Worm (Caenorhabditis elegans) whole organism, L2 larva: Measurements from ENCODE around the gene tbc-6.

Source experiments
- C34F6.9 ChIP-seq: fragments of 150-350 bp; optimal IDR thresholded peaks from 2 replicates; lab custom pipeline; 2014; ENCODE audit warnings: missing biosample characterization, missing genetic modification characterization
- R02D3.7 ChIP-seq: fragments of 150-350 bp; optimal IDR thresholded peaks from 2 replicates; lab custom pipeline; 2014; ENCODE audit warnings: missing biosample characterization, missing genetic modification characterization
- Y55F3AM.14 ChIP-seq: fragments of 200-800 bp; sonication (Bioruptor generic); optimal IDR thresholded peaks from 2 replicates; lab custom pipeline; 2018; ENCODE audit warnings: mild to moderate bottlenecking, missing genetic modification characterization, missing compliant biosample characterization
- ZK546.5 ChIP-seq: sonication (generic microtip); optimal IDR thresholded peaks from 2 replicates; lab custom pipeline; 2017; ENCODE audit warnings: missing biosample characterization, missing genetic modification characterization
- alr-1 ChIP-seq: fragments of 150-350 bp; optimal IDR thresholded peaks from 2 replicates; lab custom pipeline; 2014; ENCODE audit warnings: missing biosample characterization, missing genetic modification characterization
- ama-1 ChIP-seq: fragments of 150-350 bp; optimal IDR thresholded peaks from 2 replicates; lab custom pipeline; 2018; ENCODE audit warnings: inconsistent platforms
- blmp-1 ChIP-seq: sonication (generic microtip); optimal IDR thresholded peaks from 2 replicates; lab custom pipeline; 2017; ENCODE audit warnings: missing genetic modification characterization, mild to moderate bottlenecking, missing compliant biosample characterization, antibody characterized with exemption, moderate library complexity; ENCODE audit not compliant: insufficient read depth
- ceh-16 ChIP-seq: fragments of 150-350 bp; optimal IDR thresholded peaks from 2 replicates; lab custom pipeline; 2014; ENCODE audit warnings: missing biosample characterization, missing genetic modification characterization
- elt-1 ChIP-seq: fragments of 150-350 bp; optimal IDR thresholded peaks from 2 replicates; lab custom pipeline; 2014; ENCODE audit warnings: missing biosample characterization, missing genetic modification characterization
- fos-1 ChIP-seq: fragments of 150-350 bp; optimal IDR thresholded peaks from 2 replicates; lab custom pipeline; 2014; ENCODE audit warnings: missing biosample characterization, missing genetic modification characterization
- gmeb-1 ChIP-seq: fragments of 150-350 bp; optimal IDR thresholded peaks from 2 replicates; lab custom pipeline; 2014; ENCODE audit warnings: missing biosample characterization, missing genetic modification characterization
- lin-11 ChIP-seq: fragments of 150-350 bp; sonication (generic microtip); optimal IDR thresholded peaks from 2 replicates; lab custom pipeline; 2014; ENCODE audit warnings: missing biosample characterization, missing genetic modification characterization, inconsistent platforms, mixed read lengths
- mab-5 ChIP-seq: fragments of 150-350 bp; optimal IDR thresholded peaks from 2 replicates; lab custom pipeline; 2014; ENCODE audit warnings: missing biosample characterization, missing genetic modification characterization
- mbf-1 ChIP-seq: sonication (generic microtip); optimal IDR thresholded peaks from 2 replicates; lab custom pipeline; 2017; ENCODE audit warnings: missing biosample characterization, missing genetic modification characterization
- mdl-1 ChIP-seq, 2 experiments: fragments of 150-350 bp in 1 of 2; sonication (generic microtip) in 1 of 2; optimal IDR thresholded peaks; 2 replicates each; lab custom pipeline; 2017; ENCODE audit warnings: missing biosample characterization in 2 of 2, missing genetic modification characterization in 2 of 2
- nhr-11 ChIP-seq: fragments of 150-350 bp; optimal IDR thresholded peaks from 2 replicates; lab custom pipeline; 2014; ENCODE audit warnings: missing biosample characterization, missing genetic modification characterization
- nhr-129 ChIP-seq: fragments of 150-350 bp; optimal IDR thresholded peaks from 2 replicates; lab custom pipeline; 2014; ENCODE audit warnings: missing biosample characterization, missing genetic modification characterization
- nhr-21 ChIP-seq: fragments of 150-350 bp; optimal IDR thresholded peaks from 2 replicates; lab custom pipeline; 2014; ENCODE audit warnings: missing biosample characterization, missing genetic modification characterization
- nhr-23 ChIP-seq: fragments of 150-350 bp; optimal IDR thresholded peaks from 2 replicates; lab custom pipeline; 2014; ENCODE audit warnings: missing biosample characterization, missing genetic modification reagents, missing genetic modification characterization
- nhr-237 ChIP-seq: fragments of 150-350 bp; optimal IDR thresholded peaks from 2 replicates; lab custom pipeline; 2014; ENCODE audit warnings: missing biosample characterization, missing genetic modification characterization
- nhr-25 ChIP-seq: fragments of 150-350 bp; sonication (generic microtip); optimal IDR thresholded peaks from 3 replicates; lab custom pipeline; 2014; ENCODE audit warnings: missing biosample characterization, missing genetic modification characterization
- nhr-6 ChIP-seq: fragments of 150-350 bp; optimal IDR thresholded peaks from 2 replicates; lab custom pipeline; 2014; ENCODE audit warnings: missing biosample characterization, missing genetic modification characterization
- sma-9 ChIP-seq, 2 experiments: fragments of 150-350 bp in 1 of 2; sonication (generic microtip) in 1 of 2; optimal IDR thresholded peaks; 2 replicates each; lab custom pipeline; 2014 to 2016; ENCODE audit warnings: missing genetic modification characterization in 2 of 2, mild to moderate bottlenecking in 1 of 2, missing biosample characterization in 1 of 2, missing compliant biosample characterization in 1 of 2, missing genetic modification reagents in 1 of 2, moderate library complexity in 1 of 2
- unc-39 ChIP-seq: fragments of 150-350 bp; optimal IDR thresholded peaks from 2 replicates; lab custom pipeline; 2014; ENCODE audit warnings: missing biosample characterization, missing genetic modification characterization
- unc-62 ChIP-seq: fragments of 150-350 bp; optimal IDR thresholded peaks from 2 replicates; lab custom pipeline; 2014; ENCODE audit warnings: missing biosample characterization, missing genetic modification reagents, missing genetic modification characterization
- zag-1 ChIP-seq: fragments of 150-350 bp; optimal IDR thresholded peaks from 2 replicates; lab custom pipeline; 2014; ENCODE audit warnings: missing biosample characterization, missing genetic modification characterization
- ztf-1 ChIP-seq: fragments of 200-800 bp; sonication (Bioruptor generic); conservative IDR thresholded peaks from 2 replicates; pipeline ENCODE4 v1.3.6; 2022; ENCODE audit warnings: missing genetic modification characterization, missing compliant biosample characterization
- ztf-11 ChIP-seq: sonication (generic microtip); optimal IDR thresholded peaks from 2 replicates; lab custom pipeline; 2017; ENCODE audit warnings: missing biosample characterization, missing genetic modification characterization
- ztf-4 ChIP-seq: fragments of 150-350 bp; optimal IDR thresholded peaks from 2 replicates; lab custom pipeline; 2014; ENCODE audit warnings: missing biosample characterization, missing genetic modification characterization

Gene tbc-6

ce11 chrII:6877881-6878280 is 30.0 kb downstream of the tbc-6 start (continued):
- TF ChIP-seq nhr-129 (tag; lab: Kevin White, UChicago) (no peak), R02D3.7 (tag; lab: Kevin White, UChicago) (no peak), C34F6.9 (tag; lab: Kevin White, UChicago) (no peak), zag-1 (no peak), ZK546.5 (tag; lab: Kevin White, UChicago) (no peak)

ce11 chrII:6880067-6880466 is 32.1 kb downstream of the tbc-6 start, which contains the start of gene C44B7.7:
TSS of gene C44B7.7 (minus strand) at chrII:6880167.
- TF ChIP-seq nhr-23, result no peak
- TF ChIP-seq ztf-11, result no peak
- TF ChIP-seq Y55F3AM.14, result no peak
- TF ChIP-seq fos-1 (tag; lab: Kevin White, UChicago), result no peak
- no peak for TF ChIP-seq ztf-1
- TF ChIP-seq ztf-4, result no peak
- no peak for TF ChIP-seq zag-1
- no peak for TF ChIP-seq alr-1
- no peak for TF ChIP-seq nhr-237 (tag; lab: Kevin White, UChicago)
- TF ChIP-seq elt-1 (tag; lab: Kevin White, UChicago), result no peak
- no peak for TF ChIP-seq unc-62 (GFP tag; lab: Kevin White, UChicago)
- no peak for TF ChIP-seq R02D3.7 (tag; lab: Kevin White, UChicago)
- no peak for TF ChIP-seq mdl-1 (tag; optimal IDR thresholded peaks at IDR 0.05; lab: Kevin White, UChicago)
- TF ChIP-seq nhr-21 (tag; lab: Kevin White, UChicago), result no peak
- TF ChIP-seq, all 48 proteins: peak for 0

- TF ChIP-seq ama-1 (lab: Kevin White, UChicago), result no peak
- TF ChIP-seq unc-62 (GFP tag; lab: Kevin White, UChicago), result no peak
- no peak for TF ChIP-seq mbf-1 (tag; lab: Kevin White, UChicago)
- TF ChIP-seq ztf-4, result no peak
- no peak for TF ChIP-seq unc-39 (tag; lab: Kevin White, UChicago)
- no peak for TF ChIP-seq nhr-6
- no peak for TF ChIP-seq ZK546.5 (tag; lab: Kevin White, UChicago)
- TF ChIP-seq sma-9 (GFP tag; optimal IDR thresholded peaks at IDR 0.05; lab: Kevin White, UChicago), result no peak
- no peak for TF ChIP-seq sma-9 (tag; optimal IDR thresholded peaks at IDR 0.05; lab: Kevin White, UChicago)
- TF ChIP-seq mdl-1 (tag; optimal IDR thresholded peaks at IDR 0.05; lab: Kevin White, UChicago), result no peak
- no peak for TF ChIP-seq mab-5 (tag; lab: Kevin White, UChicago)
- no peak for TF ChIP-seq ztf-1
- no peak for TF ChIP-seq ceh-16 (tag; lab: Kevin White, UChicago)
- TF ChIP-seq nhr-25 (tag; lab: Kevin White, UChicago), result no peak
Measured at ce11 chrII:6882335-6882734, 34.4 kb downstream of the tbc-6 start.

ce11 chrII:6883716-6884115 is 35.8 kb downstream of the tbc-6 start, which contains the start of gene pmp-1:
TSS of gene pmp-1 (minus strand) at chrII:6883754.
- TF ChIP-seq fos-1 (tag; lab: Kevin White, UChicago) (peak; percentile 77), blmp-1 (no peak), nhr-11 (tag; lab: Kevin White, UChicago) (no peak), ztf-11 (no peak), gmeb-1 (tag; lab: Kevin White, UChicago) (no peak), ama-1 (lab: Kevin White, UChicago) (no peak), ztf-4 (no peak)

ce11 chrII:6884568-6884967 is 36.6 kb downstream of the tbc-6 start:
- TF ChIP-seq ceh-16 (tag; lab: Kevin White, UChicago) (no peak), fos-1 (tag; lab: Kevin White, UChicago) (peak; percentile 24), nhr-6 (no peak)

- TF ChIP-seq R02D3.7 (tag; lab: Kevin White, UChicago) (no peak), lin-11 (tag; lab: Kevin White, UChicago) (no peak), fos-1 (tag; lab: Kevin White, UChicago) (peak; percentile 33), mdl-1 (tag; optimal IDR thresholded peaks at IDR 0.05; lab: Kevin White, UChicago) (no peak), nhr-129 (tag; lab: Kevin White, UChicago) (peak; percentile 5)
Measured at ce11 chrII:6887319-6888005, 39.5 kb downstream of the tbc-6 start, which contains the start of gene pmp-2. TSS of gene pmp-2 (minus strand) at chrII:6887805.
